Worm (Caenorhabditis elegans) whole organism, young adult: Measurements from ENCODE around the gene F59G1.4.

Experiments used
- C06A6.2 ChIP-seq: fragments of 200-800 bp; sonication (Bioruptor generic); conservative IDR thresholded peaks from 2 replicates; pipeline ENCODE4 v1.3.6; 2022; ENCODE audit warnings: missing genetic modification characterization, missing compliant biosample characterization
- ccch-3 ChIP-seq: fragments of 200-800 bp; sonication (Bioruptor generic); optimal IDR thresholded peaks from 2 replicates; lab custom pipeline; 2018; ENCODE audit warnings: mild to moderate bottlenecking, missing genetic modification characterization, missing compliant biosample characterization
- dpl-1 ChIP-seq: fragments of 150-350 bp; optimal IDR thresholded peaks from 2 replicates; lab custom pipeline; 2014; ENCODE audit warnings: missing biosample characterization, missing genetic modification reagents, missing genetic modification characterization
- lsy-27 ChIP-seq: sonication (generic microtip); optimal IDR thresholded peaks from 2 replicates; lab custom pipeline; 2017; ENCODE audit warnings: missing genetic modification characterization, mild to moderate bottlenecking, missing compliant biosample characterization, antibody characterized with exemption, missing genotype, borderline replicate concordance; ENCODE audit not compliant: insufficient read depth
- pbrm-1 ChIP-seq: fragments of 200-800 bp; sonication (Bioruptor generic); IDR thresholded peaks from 2 replicates; pipeline ENCODE4 v1.3.6; 2022; ENCODE audit warnings: missing genetic modification reagents, missing genetic modification characterization, missing compliant biosample characterization
- unc-130 ChIP-seq: sonication (generic microtip); optimal IDR thresholded peaks from 2 replicates; lab custom pipeline; 2016; ENCODE audit warnings: missing genetic modification reagents, missing genetic modification characterization, missing compliant biosample characterization

- TF ChIP-seq unc-130 (GFP tag; lab: Kevin White, UChicago) (no peak), ccch-3 (GFP tag; lab: Kevin White, UChicago) (no peak), C06A6.2 (GFP tag; lab: Robert Waterston, UW) (no peak), lsy-27 (tag; lab: Kevin White, UChicago) (no peak), dpl-1 (no peak), pbrm-1 (GFP tag; lab: Robert Waterston, UW) (no peak)
These were observed 37.6 kb upstream of the F59G1.4 start, which contains the start of gene F55C12.4 for ce11 chrII:5858322-5858721.
